Worm (Caenorhabditis elegans) whole organism, late embryonic: ENCODE data around the gene frpr-19.
"Not testable (repeated sequence)": the region's sequence is repeated elsewhere in the genome, so short reads cannot be mapped to it uniquely, and the experiment has no call there.

Experiments used
- C08G9.2 ChIP-seq: sonication (generic microtip); optimal IDR thresholded peaks from 2 replicates; lab custom pipeline; 2016; ENCODE audit warnings: mild to moderate bottlenecking, missing genetic modification characterization, moderate library complexity, missing compliant biosample characterization
- C38D4.7 ChIP-seq: fragments of 200-800 bp; sonication (Bioruptor generic); optimal IDR thresholded peaks from 2 replicates; lab custom pipeline; 2018; ENCODE audit warnings: mild to moderate bottlenecking, missing genetic modification characterization, moderate library complexity, missing compliant biosample characterization
- F13H6.1 ChIP-seq: sonication (generic microtip); optimal IDR thresholded peaks from 2 replicates; lab custom pipeline; 2016; ENCODE audit warnings: missing genetic modification characterization, missing compliant biosample characterization
- K02D7.2 ChIP-seq: sonication (generic microtip); optimal IDR thresholded peaks from 2 replicates; lab custom pipeline; 2017; ENCODE audit warnings: mild to moderate bottlenecking, missing genetic modification characterization, missing compliant biosample characterization
- K09A11.1 ChIP-seq: sonication (generic microtip); optimal IDR thresholded peaks from 2 replicates; lab custom pipeline; 2017; ENCODE audit warnings: antibody characterized with exemption, mild to moderate bottlenecking, missing genetic modification characterization, missing compliant biosample characterization; ENCODE audit not compliant: insufficient read depth
- T23F11.4 ChIP-seq: fragments of 200-800 bp; sonication (Bioruptor generic); optimal IDR thresholded peaks from 2 replicates; lab custom pipeline; 2018; ENCODE audit warnings: mild to moderate bottlenecking, missing genetic modification characterization, missing compliant biosample characterization
- Y22D7AL.16 ChIP-seq: sonication (generic microtip); optimal IDR thresholded peaks from 2 replicates; lab custom pipeline; 2016; ENCODE audit warnings: missing genetic modification characterization, missing compliant biosample characterization
- ceh-14 ChIP-seq: sonication (generic microtip); optimal IDR thresholded peaks from 2 replicates; lab custom pipeline; 2016; ENCODE audit warnings: missing genotype, missing genetic modification characterization, missing compliant biosample characterization
- ceh-18 ChIP-seq: sonication (generic microtip); optimal IDR thresholded peaks from 2 replicates; lab custom pipeline; 2016; ENCODE audit warnings: missing genetic modification characterization, missing compliant biosample characterization
- ceh-19 ChIP-seq: fragments of 200-800 bp; sonication (Bioruptor generic); optimal IDR thresholded peaks from 2 replicates; lab custom pipeline; 2018; ENCODE audit warnings: mild to moderate bottlenecking, missing genetic modification characterization, missing compliant biosample characterization
- ceh-22 ChIP-seq: sonication (generic microtip); optimal IDR thresholded peaks from 2 replicates; lab custom pipeline; 2017; ENCODE audit warnings: missing biosample characterization, missing genetic modification characterization
- ceh-24 ChIP-seq: sonication (generic microtip); optimal IDR thresholded peaks from 2 replicates; lab custom pipeline; 2016; ENCODE audit warnings: mild to moderate bottlenecking, missing genetic modification characterization, missing compliant biosample characterization
- ceh-30 ChIP-seq: fragments of 150-350 bp; optimal IDR thresholded peaks from 2 replicates; lab custom pipeline; 2014; ENCODE audit warnings: missing biosample characterization, missing genetic modification characterization
- ceh-31 ChIP-seq: sonication (generic microtip); optimal IDR thresholded peaks from 2 replicates; lab custom pipeline; 2016; ENCODE audit warnings: missing genetic modification characterization, missing compliant biosample characterization
- ceh-34 ChIP-seq: sonication (generic microtip); optimal IDR thresholded peaks from 2 replicates; lab custom pipeline; 2016; ENCODE audit warnings: mild to moderate bottlenecking, missing genetic modification characterization, missing compliant biosample characterization
- ceh-45 ChIP-seq: fragments of 200-800 bp; sonication (Bioruptor generic); IDR thresholded peaks from 2 replicates; pipeline ENCODE4 v1.3.6; 2022; ENCODE audit warnings: missing genetic modification reagents, missing genetic modification characterization, missing compliant biosample characterization
- che-1 ChIP-seq: sonication (generic microtip); optimal IDR thresholded peaks from 2 replicates; lab custom pipeline; 2016; ENCODE audit warnings: mild to moderate bottlenecking, missing genetic modification characterization, missing compliant biosample characterization
- dmd-4 ChIP-seq: sonication (generic microtip); optimal IDR thresholded peaks from 2 replicates; lab custom pipeline; 2016; ENCODE audit warnings: borderline replicate concordance, missing genetic modification characterization, missing compliant biosample characterization
- fax-1 ChIP-seq: sonication (generic microtip); optimal IDR thresholded peaks from 2 replicates; lab custom pipeline; 2016; ENCODE audit warnings: missing genotype, missing genetic modification characterization, missing compliant biosample characterization
- fkh-10 ChIP-seq: fragments of 150-350 bp; optimal IDR thresholded peaks from 2 replicates; lab custom pipeline; 2014; ENCODE audit warnings: missing biosample characterization, missing genetic modification reagents, missing genetic modification characterization
- hlh-30 ChIP-seq: sonication (generic microtip); optimal IDR thresholded peaks from 2 replicates; lab custom pipeline; 2017; ENCODE audit warnings: antibody characterized with exemption, missing genetic modification characterization, missing compliant biosample characterization; ENCODE audit not compliant: insufficient read depth
- hlh-6 ChIP-seq: sonication (generic microtip); optimal IDR thresholded peaks from 2 replicates; lab custom pipeline; 2016; ENCODE audit warnings: missing genotype, missing genetic modification characterization, missing compliant biosample characterization
- lim-6 ChIP-seq: sonication (generic microtip); optimal IDR thresholded peaks from 2 replicates; lab custom pipeline; 2016; ENCODE audit warnings: missing genetic modification characterization, missing compliant biosample characterization
- nfya-1 ChIP-seq: sonication (generic microtip); optimal IDR thresholded peaks from 2 replicates; lab custom pipeline; 2017; ENCODE audit warnings: missing genetic modification characterization, mild to moderate bottlenecking, missing compliant biosample characterization, antibody characterized with exemption, moderate library complexity
- nhr-11 ChIP-seq: fragments of 150-350 bp; optimal IDR thresholded peaks from 2 replicates; lab custom pipeline; 2014; ENCODE audit warnings: missing biosample characterization, missing genetic modification characterization
- npax-4 ChIP-seq: sonication (generic microtip); optimal IDR thresholded peaks from 2 replicates; lab custom pipeline; 2016; ENCODE audit warnings: missing genetic modification characterization, missing compliant biosample characterization
- odd-2 ChIP-seq: sonication (generic microtip); optimal IDR thresholded peaks from 2 replicates; lab custom pipeline; 2017; ENCODE audit warnings: antibody characterized with exemption, mild to moderate bottlenecking, missing genetic modification characterization, missing compliant biosample characterization
- pag-3 ChIP-seq: sonication (generic microtip); optimal IDR thresholded peaks from 2 replicates; lab custom pipeline; 2016; ENCODE audit warnings: missing compliant biosample characterization, missing genetic modification characterization, borderline replicate concordance
- pax-1 ChIP-seq: fragments of 150-350 bp; optimal IDR thresholded peaks from 2 replicates; lab custom pipeline; 2014; ENCODE audit warnings: missing biosample characterization, missing genetic modification characterization
- pha-2 ChIP-seq: sonication (generic microtip); optimal IDR thresholded peaks from 2 replicates; lab custom pipeline; 2017; ENCODE audit warnings: mild to moderate bottlenecking, missing genetic modification characterization, missing compliant biosample characterization
- pros-1 ChIP-seq: fragments of 150-350 bp; optimal IDR thresholded peaks from 2 replicates; lab custom pipeline; 2014; ENCODE audit warnings: missing biosample characterization, missing genetic modification reagents, missing genetic modification characterization
- ref-2 ChIP-seq: sonication (generic microtip); optimal IDR thresholded peaks from 2 replicates; lab custom pipeline; 2016; ENCODE audit warnings: missing genetic modification characterization, missing compliant biosample characterization
- rnt-1 ChIP-seq: sonication (generic microtip); optimal IDR thresholded peaks from 2 replicates; lab custom pipeline; 2016; ENCODE audit warnings: missing genetic modification characterization, missing compliant biosample characterization
- sox-2 ChIP-seq: fragments of 200-800 bp; sonication (Bioruptor generic); IDR thresholded peaks from 2 replicates; pipeline ENCODE4 v1.3.6; 2022; ENCODE audit warnings: missing genetic modification reagents, missing genetic modification characterization, missing compliant biosample characterization
- tbx-2 ChIP-seq: sonication (generic microtip); optimal IDR thresholded peaks from 2 replicates; lab custom pipeline; 2016; ENCODE audit warnings: missing genetic modification characterization, missing compliant biosample characterization
- unc-3 ChIP-seq, 2 experiments: fragments of 200-800 bp in 1 of 2; sonication (Bioruptor generic) in 1 of 2; sonication (generic microtip) in 1 of 2; conservative IDR thresholded peaks in 1 of 2; optimal IDR thresholded peaks in 1 of 2; 2 replicates each; pipeline versions ENCODE4 v1.3.6 to Lab custom; 2016 to 2022; ENCODE audit warnings: missing compliant biosample characterization in 2 of 2, missing genetic modification characterization in 2 of 2, missing genetic modification reagents in 1 of 2
- unc-42 ChIP-seq: sonication (generic microtip); optimal IDR thresholded peaks from 2 replicates; lab custom pipeline; 2016; ENCODE audit warnings: missing genotype, missing genetic modification characterization, missing compliant biosample characterization
- unc-86 ChIP-seq: sonication (generic microtip); optimal IDR thresholded peaks from 2 replicates; lab custom pipeline; 2016; ENCODE audit warnings: missing genetic modification characterization, missing compliant biosample characterization
- ztf-16 ChIP-seq: sonication (generic microtip); optimal IDR thresholded peaks from 2 replicates; lab custom pipeline; 2017; ENCODE audit warnings: missing genetic modification characterization, missing compliant biosample characterization

frpr-19 gene

DNA sequence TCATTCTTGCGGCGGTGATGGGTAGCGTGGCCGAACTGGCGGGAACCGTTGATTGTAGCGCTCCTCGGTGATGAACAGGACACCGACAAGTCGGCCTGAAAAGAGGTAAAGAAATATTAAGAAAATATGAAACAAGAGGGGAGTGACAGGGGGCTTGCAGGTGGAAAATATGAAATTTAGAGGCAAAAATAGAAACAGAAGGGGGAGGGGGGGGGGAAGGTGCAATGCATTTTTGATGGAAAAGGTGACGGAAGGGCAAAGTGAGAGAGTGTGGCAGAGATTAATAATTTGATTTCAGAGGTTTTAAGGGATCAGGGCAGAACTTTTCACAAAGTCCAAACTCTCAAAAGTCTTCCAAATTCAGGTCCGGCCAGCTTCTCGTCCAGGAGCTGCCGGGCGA, at the start of gene frpr-19:
Gene frpr-19, minus strand, starts transcription at position 101 of the 400 bp plus-strand sequence.
- no peak for TF ChIP-seq pros-1
- no peak for TF ChIP-seq ceh-31 (tag; lab: Kevin White, UChicago)
- no peak for TF ChIP-seq nhr-11
- TF ChIP-seq lim-6 (tag; lab: Kevin White, UChicago), result no peak
- no peak for TF ChIP-seq K02D7.2 (tag; lab: Kevin White, UChicago)
- TF ChIP-seq fax-1, result no peak
- no peak for TF ChIP-seq ceh-34 (tag; lab: Kevin White, UChicago)
- no peak for TF ChIP-seq ceh-22 (tag; lab: Kevin White, UChicago)
- TF ChIP-seq ceh-45 (GFP tag; lab: Robert Waterston, UW), result no peak
- no peak for TF ChIP-seq T23F11.4 (GFP tag; lab: Kevin White, UChicago)
- no peak for TF ChIP-seq ceh-24
- no peak for TF ChIP-seq ceh-18 (tag; lab: Kevin White, UChicago)
- no peak for TF ChIP-seq nfya-1 (tag; lab: Kevin White, UChicago)
- TF ChIP-seq pha-2 (tag; lab: Kevin White, UChicago), result no peak
- TF ChIP-seq hlh-6 (tag; lab: Kevin White, UChicago), result no peak
- TF ChIP-seq Y22D7AL.16 (tag; lab: Kevin White, UChicago), result no peak
- TF ChIP-seq unc-42 (tag; lab: Kevin White, UChicago), result no peak
- TF ChIP-seq ceh-30 (tag; lab: Kevin White, UChicago), result no peak
- TF ChIP-seq odd-2 (tag; lab: Kevin White, UChicago), result no peak
- TF ChIP-seq, all 69 proteins: peak for 0

DNA sequence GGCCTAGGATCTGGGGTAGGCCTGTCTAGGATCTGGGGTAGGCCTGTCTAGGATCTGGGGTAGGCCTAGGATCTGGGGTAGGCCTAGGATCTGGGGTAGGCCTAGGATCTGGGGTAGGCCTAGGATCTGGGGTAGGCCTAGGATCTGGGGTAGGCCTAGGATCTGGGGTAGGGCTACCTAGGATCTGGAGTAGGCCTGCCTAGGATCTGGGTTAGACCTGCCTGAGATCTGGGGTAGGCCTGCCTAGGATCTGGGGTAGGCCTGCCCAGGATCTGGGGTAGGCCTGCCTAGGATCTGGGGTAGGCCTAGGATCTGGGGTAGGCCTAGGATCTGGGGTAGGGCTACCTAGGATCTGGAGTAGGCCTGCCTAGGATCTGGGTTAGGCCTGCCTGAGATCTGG, 49.7 kb upstream of the frpr-19 start:
- peak; percentile 78 for TF ChIP-seq sox-2 (GFP tag; lab: Robert Waterston, UW)
- peak; percentile 92 for TF ChIP-seq ceh-45 (GFP tag; lab: Robert Waterston, UW)
- peak; percentile 89 for TF ChIP-seq unc-3 (GFP tag; conservative IDR thresholded peaks at IDR 0.05; lab: Robert Waterston, UW)
- not testable (repeated sequence) for TF ChIP-seq unc-3 (tag; optimal IDR thresholded peaks at IDR 0.05; lab: Kevin White, UChicago)

DNA sequence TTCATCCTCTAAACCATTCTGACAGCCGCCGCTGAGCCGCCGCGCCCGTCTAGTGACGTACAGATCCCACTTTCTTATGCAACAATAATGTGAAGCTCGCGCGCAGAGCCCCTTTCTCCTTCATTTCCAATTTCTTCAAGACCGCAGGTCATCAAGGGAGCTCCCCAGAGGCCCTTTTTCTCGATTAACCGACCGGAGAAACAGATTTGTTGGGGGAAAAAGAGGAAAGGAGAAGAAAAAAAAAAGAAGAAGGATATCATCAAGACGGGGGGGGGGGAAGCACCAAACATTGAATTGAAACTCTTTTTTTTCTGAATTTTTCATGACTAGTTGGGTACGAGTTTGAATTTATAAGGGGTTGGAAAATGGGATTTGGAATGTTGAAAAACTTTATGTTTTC, 45.9 kb upstream of the frpr-19 start:
- TF ChIP-seq pag-3 (tag; lab: Kevin White, UChicago), result no peak
- TF ChIP-seq K09A11.1 (tag; lab: Kevin White, UChicago), result no peak
- no peak for TF ChIP-seq pax-1 (tag; lab: Kevin White, UChicago)
- no peak for TF ChIP-seq nfya-1 (tag; lab: Kevin White, UChicago)
- no peak for TF ChIP-seq C38D4.7 (GFP tag; lab: Kevin White, UChicago)
- no peak for TF ChIP-seq rnt-1
- no peak for TF ChIP-seq T23F11.4 (GFP tag; lab: Kevin White, UChicago)

DNA sequence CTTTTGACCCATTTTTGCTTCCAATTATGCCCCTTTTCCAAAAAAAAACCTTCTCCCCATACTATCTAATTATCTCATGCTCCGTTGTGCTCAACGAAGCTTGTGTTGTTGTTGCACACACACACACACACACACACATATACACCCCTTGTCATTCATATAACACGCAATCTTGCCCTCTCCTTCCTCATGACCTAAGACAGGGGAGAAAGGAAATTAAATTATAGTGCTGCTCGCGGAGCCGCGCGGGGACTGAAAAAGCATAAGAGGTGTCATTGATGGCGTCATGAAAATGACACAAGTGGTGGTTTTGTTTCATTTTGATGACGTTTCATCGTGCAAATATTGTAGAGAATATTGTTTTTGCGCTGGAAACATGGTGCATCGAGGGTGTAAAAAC, 45.3 kb upstream of the frpr-19 start:
- peak; percentile 29 for TF ChIP-seq ceh-14 (tag; lab: Kevin White, UChicago)
- TF ChIP-seq unc-42 (tag; lab: Kevin White, UChicago), result peak; percentile 95
- peak; percentile 6 for TF ChIP-seq ref-2
- TF ChIP-seq ceh-31 (tag; lab: Kevin White, UChicago), result peak; percentile 4
- no peak for TF ChIP-seq rnt-1

DNA sequence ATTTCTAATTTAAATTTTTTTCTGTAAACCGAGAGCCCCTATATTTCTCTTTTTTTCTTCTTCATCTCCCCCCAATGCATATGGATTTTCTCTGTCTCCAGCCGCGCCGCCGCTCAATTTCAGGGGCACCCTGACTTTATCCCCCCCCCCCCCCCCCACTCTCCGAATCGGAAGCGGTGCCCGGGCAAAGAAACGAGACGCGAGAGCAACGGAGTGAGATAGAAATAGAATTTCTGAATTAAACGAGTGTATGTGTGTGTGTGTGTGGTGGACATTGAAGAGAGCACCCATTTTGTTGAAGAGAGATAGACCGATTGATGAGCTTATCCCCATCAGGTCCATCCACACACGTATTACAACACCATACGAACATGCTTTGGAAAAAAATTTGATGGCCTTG, 44.3 kb upstream of the frpr-19 start:
- TF ChIP-seq F13H6.1 (tag; lab: Kevin White, UChicago), result no peak
- peak; percentile 46 for TF ChIP-seq unc-42 (tag; lab: Kevin White, UChicago)

DNA sequence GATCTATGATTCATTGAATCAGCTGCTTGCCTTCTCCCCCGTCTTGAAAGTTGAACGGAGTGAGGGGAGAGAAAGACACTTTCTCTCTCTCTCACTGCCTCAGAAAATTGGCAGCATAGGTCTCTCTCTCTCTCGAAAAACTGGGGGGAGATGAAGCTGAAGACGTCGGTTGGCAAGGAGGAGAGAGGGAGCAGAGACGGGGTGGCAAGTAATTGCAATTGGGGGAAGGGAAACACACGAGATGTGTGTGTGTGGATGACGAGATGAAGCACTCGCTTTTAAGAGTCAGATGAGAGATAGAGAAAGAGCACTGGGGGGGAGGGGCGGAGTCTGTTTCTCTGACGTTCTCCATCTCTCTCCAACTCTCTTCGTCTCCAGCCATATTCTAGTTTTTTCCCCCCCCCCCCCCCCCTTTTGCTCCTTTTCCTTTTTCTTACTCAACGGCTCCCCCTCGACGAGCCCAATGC, 42.6 kb upstream of the frpr-19 start, which contains the start of gene cmk-1:
Gene cmk-1, plus strand, starts transcription at position 417 of the 467 bp plus-strand sequence.
- no peak for TF ChIP-seq ztf-16 (tag; lab: Kevin White, UChicago)
- no peak for TF ChIP-seq ceh-22 (tag; lab: Kevin White, UChicago)
- no peak for TF ChIP-seq pros-1
- TF ChIP-seq npax-4 (tag; lab: Kevin White, UChicago), result no peak
- peak; percentile 25 for TF ChIP-seq ceh-19
- TF ChIP-seq nfya-1 (tag; lab: Kevin White, UChicago), result peak; percentile 83
- TF ChIP-seq unc-86 (tag; lab: Kevin White, UChicago), result no peak
- TF ChIP-seq tbx-2 (tag; lab: Kevin White, UChicago), result peak; percentile 70
- peak; percentile 62 for TF ChIP-seq hlh-30 (tag; lab: Kevin White, UChicago)
- TF ChIP-seq Y22D7AL.16 (tag; lab: Kevin White, UChicago), result no peak
- TF ChIP-seq ceh-14 (tag; lab: Kevin White, UChicago), result peak; percentile 81
- TF ChIP-seq unc-42 (tag; lab: Kevin White, UChicago), result peak; percentile 92
- peak; percentile 46 for TF ChIP-seq fkh-10 (GFP tag; lab: Kevin White, UChicago)
- TF ChIP-seq rnt-1, result peak; percentile 70
- TF ChIP-seq dmd-4 (tag; lab: Kevin White, UChicago), result peak; percentile 13
- peak; percentile 15 for TF ChIP-seq ceh-30 (tag; lab: Kevin White, UChicago)
- peak; percentile 91 for TF ChIP-seq ceh-18 (tag; lab: Kevin White, UChicago)
- TF ChIP-seq lim-6 (tag; lab: Kevin White, UChicago), result peak; percentile 53
- peak; percentile 81 for TF ChIP-seq ceh-31 (tag; lab: Kevin White, UChicago)
- TF ChIP-seq C08G9.2 (tag; lab: Kevin White, UChicago), result no peak
- no peak for TF ChIP-seq che-1 (tag; lab: Kevin White, UChicago)
